Fruit fly (Drosophila melanogaster): ENCODE measurements around the gene CG4511.

Gene CG4511

DNA sequence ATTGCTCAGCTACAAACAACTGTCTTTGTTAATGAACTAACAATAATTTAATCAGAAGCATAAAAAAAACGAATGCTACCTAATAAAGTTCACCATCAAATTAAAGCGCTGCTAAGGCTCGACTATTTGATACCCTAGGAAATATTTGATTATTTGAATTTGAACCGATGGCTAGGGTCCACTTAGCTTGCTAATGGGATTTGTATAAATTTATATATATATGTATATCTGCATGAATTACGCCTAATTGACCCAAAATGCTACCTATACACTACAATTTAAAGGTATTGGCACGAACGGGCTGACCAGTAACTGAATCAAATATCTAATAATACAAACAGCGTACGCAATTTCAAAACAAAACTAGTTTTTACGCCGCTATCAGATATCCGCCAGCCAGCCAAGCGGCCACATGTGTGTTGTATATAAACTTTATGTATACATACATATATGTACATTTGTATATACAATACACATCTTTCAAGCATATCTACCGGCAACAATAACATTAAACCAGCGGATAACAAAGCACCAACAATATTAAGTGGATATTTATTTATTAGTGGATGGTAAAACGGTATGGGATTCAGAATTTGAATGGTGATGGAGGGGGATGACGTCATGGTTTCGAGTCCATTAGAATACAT is 29.9 kb downstream of the CG4511 start (continued):
- no peak for TF ChIP-seq CG31388 (GFP tag; optimal IDR thresholded peaks at IDR 0.05)
- TF ChIP-seq p53 (GFP tag; optimal IDR thresholded peaks at IDR 0.05), result no peak
- TF ChIP-seq sd (tag; optimal IDR thresholded peaks at IDR 0.05), result peak; percentile 51
- TF ChIP-seq Bteb2 (GFP tag; optimal IDR thresholded peaks at IDR 0.05), result no peak
- peak; percentile 13 for TF ChIP-seq pnt (GFP tag; optimal IDR thresholded peaks at IDR 0.05)
- no peak for TF ChIP-seq sc (optimal IDR thresholded peaks at IDR 0.05)
- TF ChIP-seq sc (GFP tag; optimal IDR thresholded peaks at IDR 0.05), result no peak
- TF ChIP-seq CG1233 (GFP tag; optimal IDR thresholded peaks at IDR 0.05), result peak; percentile 69
- peak; percentile 9 for TF ChIP-seq CG3407 (GFP tag; optimal IDR thresholded peaks at IDR 0.05)
- peak; percentile 44; the same call in 1 of the 2 replicates for TF ChIP-seq E2f2 (GFP tag; IDR thresholded peaks at IDR 0.05)
- TF ChIP-seq eve (GFP tag; optimal IDR thresholded peaks at IDR 0.05), result no peak
- peak; percentile 23 for TF ChIP-seq Ets65A (GFP tag)
- TF ChIP-seq CG11560 (tag; IDR thresholded peaks at IDR 0.05), result peak; percentile 57; the same call in 2 of the 3 replicates
- no peak for TF ChIP-seq CG16815 (GFP tag; optimal IDR thresholded peaks at IDR 0.05)
- TF ChIP-seq row (GFP tag; IDR thresholded peaks at IDR 0.05), result peak; percentile 85
- TF ChIP-seq Atf6 (GFP tag; IDR thresholded peaks at IDR 0.05), result peak; percentile 76
- TF ChIP-seq bowl (GFP tag; IDR thresholded peaks at IDR 0.05), result peak; percentile 64; the same call in 1 of the 2 replicates
- peak; percentile 70 for TF ChIP-seq CG3847 (GFP tag; IDR thresholded peaks at IDR 0.05)
- TF ChIP-seq scrt (GFP tag; optimal IDR thresholded peaks at IDR 0.05), result peak; percentile 53
- peak; percentile 74 for TF ChIP-seq CG13894 (tag; optimal IDR thresholded peaks at IDR 0.05)
- peak; percentile 58 for TF ChIP-seq Oaz (GFP tag; IDR thresholded peaks at IDR 0.05)
- TF ChIP-seq pb (GFP tag; optimal IDR thresholded peaks at IDR 0.05), result no peak
- no peak for TF ChIP-seq ewg (GFP tag; optimal IDR thresholded peaks at IDR 0.05)
- no peak for TF ChIP-seq HLHmδ (GFP tag; optimal IDR thresholded peaks at IDR 0.05)
- peak; percentile 16 for TF ChIP-seq Ets97D (GFP tag; optimal IDR thresholded peaks at IDR 0.05)
- peak; percentile 75 for TF ChIP-seq CG31224 (GFP tag; IDR thresholded peaks at IDR 0.05)
- peak; percentile 68; the same call in 1 of the 2 replicates for TF ChIP-seq Xrp1 (GFP tag; IDR thresholded peaks at IDR 0.05)
- TF ChIP-seq unc-4 (GFP tag; IDR thresholded peaks at IDR 0.05; ENCODE audit: partially characterized antibody), result no peak
- peak; percentile 55 for TF ChIP-seq MTF-1 (GFP tag; optimal IDR thresholded peaks at IDR 0.05; ENCODE audit: borderline replicate concordance)
- peak; percentile 74 for TF ChIP-seq CG32767 (GFP tag; IDR thresholded peaks at IDR 0.05)
- TF ChIP-seq CG9609 (GFP tag; optimal IDR thresholded peaks at IDR 0.05), result no peak
- no peak for TF ChIP-seq mld (GFP tag; IDR thresholded peaks at IDR 0.05; ENCODE audit: partially characterized antibody)
- TF ChIP-seq cwo (GFP tag; optimal IDR thresholded peaks at IDR 0.05), result peak; percentile 74
- peak; percentile 40 for TF ChIP-seq ems (GFP tag; optimal IDR thresholded peaks at IDR 0.05)
- TF ChIP-seq NFAT (GFP tag; IDR thresholded peaks at IDR 0.05), result peak; percentile 87
- peak; percentile 27 for TF ChIP-seq Hr3 (GFP tag; optimal IDR thresholded peaks at IDR 0.05)
- peak; percentile 11 for TF ChIP-seq CG13775 (GFP tag; optimal IDR thresholded peaks at IDR 0.05)
- TF ChIP-seq Bgb (GFP tag; IDR thresholded peaks at IDR 0.05; ENCODE audit: partially characterized antibody), result no peak
- no peak for TF ChIP-seq HLH4C (GFP tag; IDR thresholded peaks at IDR 0.05; ENCODE audit: partially characterized antibody)
- TF ChIP-seq hbn (GFP tag; IDR thresholded peaks at IDR 0.05; ENCODE audit: partially characterized antibody), result no peak
- peak; percentile 78 for TF ChIP-seq CG31441 (GFP tag; IDR thresholded peaks at IDR 0.05)
- TF ChIP-seq CG12299 (tag; optimal IDR thresholded peaks at IDR 0.05), result peak; percentile 33
- TF ChIP-seq knrl (GFP tag; IDR thresholded peaks at IDR 0.05; ENCODE audit: partially characterized antibody), result 0 out of 3 replicates have a peak, but pooled peaks have one; percentile 27
- no peak for TF ChIP-seq bigmax (GFP tag; optimal IDR thresholded peaks at IDR 0.05)
- no peak for TF ChIP-seq CG34376 (GFP tag; optimal IDR thresholded peaks at IDR 0.05)
- TF ChIP-seq Jarid2 (GFP tag; optimal IDR thresholded peaks at IDR 0.05), result peak; percentile 22
- TF ChIP-seq HLH3B (GFP tag; IDR thresholded peaks at IDR 0.05), result peak; percentile 83
- peak; percentile 64 for TF ChIP-seq esg (GFP tag; conservative IDR thresholded peaks at IDR 0.05)
- TF ChIP-seq CG8944 (GFP tag; optimal IDR thresholded peaks at IDR 0.05), result no peak
- no peak for TF ChIP-seq lola (GFP tag; optimal IDR thresholded peaks at IDR 0.05)

Data from whole organism, embryonic.